Fruit fly (Drosophila melanogaster): ENCODE measurements around the gene CG13454.

Gene CG13454

DNA sequence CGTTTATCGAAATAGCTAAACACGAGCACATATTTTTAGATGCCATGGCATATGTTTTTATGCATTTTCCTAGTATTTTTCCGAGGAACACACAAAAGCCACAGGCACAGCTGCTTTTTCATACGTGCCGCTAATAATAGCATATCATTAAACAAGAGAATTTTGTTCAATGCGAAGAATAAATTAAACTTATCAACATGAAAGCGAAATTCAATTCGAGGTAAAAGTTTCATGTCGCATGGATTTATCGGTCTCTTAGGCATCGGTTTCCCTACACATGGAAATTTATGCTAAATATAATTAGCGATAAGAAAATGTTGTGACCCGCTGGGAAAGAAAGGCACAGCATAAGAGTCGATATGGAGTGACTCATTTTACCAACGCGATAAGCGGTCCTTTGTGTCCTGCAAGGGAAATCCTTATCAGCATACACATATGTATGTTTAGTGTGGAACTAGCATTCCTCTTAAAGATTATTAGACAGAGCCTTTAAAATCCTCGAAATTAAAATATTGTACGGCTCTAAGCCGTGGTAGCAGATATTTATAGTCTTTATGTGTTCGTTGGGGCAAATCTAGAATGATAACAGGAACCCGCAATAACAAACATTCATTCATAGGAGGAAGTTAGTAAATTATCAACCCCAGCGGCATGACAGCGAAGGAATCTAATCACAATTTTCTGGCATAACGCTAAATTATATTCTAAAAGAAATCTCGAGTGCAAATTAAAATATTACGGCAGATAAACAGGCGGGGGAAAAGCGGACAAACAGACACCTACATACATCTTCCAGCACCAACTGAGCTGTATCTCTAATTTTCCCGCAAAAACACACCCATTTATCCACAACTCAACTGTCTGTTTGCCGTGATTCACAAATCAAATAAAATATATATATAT lies 14.8 kb upstream of the CG13454 start, which contains the start of gene CG43248:
Gene CG43248, minus strand, starts transcription at position 51 of the 903 bp plus-strand sequence.
- TF ChIP-seq Dll (optimal IDR thresholded peaks at IDR 0.05) = no peak

DNA sequence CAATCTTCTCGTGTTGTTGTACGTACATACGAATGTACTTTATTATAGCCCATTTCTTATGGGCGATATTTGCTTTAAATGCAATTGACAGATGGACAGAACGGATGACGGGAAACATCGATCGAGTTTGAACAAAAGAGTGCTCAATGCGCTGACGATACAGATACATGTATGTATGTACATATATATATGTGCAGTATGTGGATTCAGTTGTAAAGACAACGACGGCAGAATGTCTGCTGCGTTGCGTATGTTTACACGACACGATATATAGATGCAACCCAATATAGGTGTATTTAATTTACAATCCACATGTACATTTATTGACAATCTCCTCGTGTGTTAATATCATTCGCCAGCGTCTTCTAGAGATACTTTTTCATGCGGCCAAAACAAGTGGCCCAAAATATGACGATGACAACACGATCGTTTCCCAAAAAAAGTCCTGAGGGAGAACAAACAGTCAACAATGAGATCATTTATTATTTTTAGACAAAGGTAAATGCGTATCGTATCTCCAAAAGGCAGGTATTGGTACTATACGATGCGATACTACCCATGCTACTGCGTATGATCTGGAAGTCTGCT lies 13.9 kb upstream of the CG13454 start:
- TF ChIP-seq CG8478 (optimal IDR thresholded peaks at IDR 0.05) (no peak), psq (optimal IDR thresholded peaks at IDR 0.05) (no peak), pan (optimal IDR thresholded peaks at IDR 0.05) (no peak), usp (GFP tag; optimal IDR thresholded peaks at IDR 0.05) (no peak), EcR (GFP tag; optimal IDR thresholded peaks at IDR 0.05) (no peak), Dll (optimal IDR thresholded peaks at IDR 0.05) (no peak)

DNA sequence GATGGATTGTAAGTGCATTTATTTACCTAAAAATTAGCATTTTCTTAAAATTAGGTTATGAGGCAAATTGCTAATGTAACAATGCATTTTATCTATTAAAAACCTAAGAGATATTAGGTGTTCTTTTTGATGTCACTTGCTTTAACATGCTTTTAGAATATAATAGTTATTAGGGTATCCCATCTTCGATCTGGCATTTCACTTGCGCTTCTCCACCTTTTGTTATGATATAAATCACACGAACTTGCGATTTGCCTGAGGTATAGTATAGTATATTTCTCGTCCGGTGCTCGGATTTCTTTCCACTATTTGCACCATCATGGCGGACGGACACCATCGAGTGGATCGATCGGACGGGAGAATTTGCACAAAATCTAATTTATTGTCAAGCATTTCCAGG lies 13.2 kb upstream of the CG13454 start:
- no peak for TF ChIP-seq psq (optimal IDR thresholded peaks at IDR 0.05)
- TF ChIP-seq pan (optimal IDR thresholded peaks at IDR 0.05) = no peak

DNA sequence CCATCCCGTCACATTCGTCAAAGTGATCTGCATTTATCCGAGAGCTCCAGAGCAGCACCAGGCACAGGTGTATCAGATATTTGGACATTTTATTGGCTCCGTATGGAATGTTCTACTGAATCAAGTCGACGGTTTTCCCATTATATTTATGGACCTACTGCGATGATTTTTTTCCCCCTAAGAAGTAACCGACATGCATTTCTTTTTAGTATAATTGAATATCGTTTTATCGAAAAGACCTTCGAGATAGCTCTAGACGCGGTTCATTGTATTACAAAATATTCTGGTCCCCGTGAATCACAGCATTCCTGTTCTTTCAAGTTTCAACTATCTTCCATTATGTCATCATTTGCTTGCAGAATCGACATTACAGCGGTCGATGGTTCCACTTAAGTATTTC lies 12.3 kb upstream of the CG13454 start, which contains the start of gene obst-H:
Gene obst-H, minus strand, starts transcription at position 101 of the 400 bp plus-strand sequence.
- TF ChIP-seq pan (optimal IDR thresholded peaks at IDR 0.05) (no peak), usp (GFP tag; optimal IDR thresholded peaks at IDR 0.05) (no peak), EcR (GFP tag; optimal IDR thresholded peaks at IDR 0.05) (no peak), CG8478 (optimal IDR thresholded peaks at IDR 0.05) (no peak), Dll (optimal IDR thresholded peaks at IDR 0.05) (no peak), psq (optimal IDR thresholded peaks at IDR 0.05) (no peak)

DNA sequence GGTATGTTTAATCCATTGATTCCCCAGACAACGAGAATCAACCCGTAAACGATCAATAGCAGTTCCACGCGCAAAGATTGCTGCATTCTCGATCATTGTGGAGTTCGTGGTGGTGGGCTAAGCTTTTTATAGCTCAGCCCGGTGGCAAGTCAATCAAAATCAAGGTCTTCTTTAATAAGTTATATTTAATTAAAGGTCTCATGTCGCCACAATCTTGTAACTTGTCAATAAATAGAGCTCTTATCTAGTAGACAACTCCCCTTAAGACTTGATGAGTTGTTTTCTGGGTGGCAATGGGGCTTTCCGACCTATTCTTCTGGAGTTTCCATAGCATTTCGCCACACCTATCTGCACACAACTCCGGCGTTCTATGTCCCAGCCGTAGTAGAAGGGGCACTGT lies 11.2 kb upstream of the CG13454 start, which contains the start of gene CG42728:
Gene CG42728, minus strand, starts transcription at position 101 of the 400 bp plus-strand sequence.
- no peak for TF ChIP-seq usp (GFP tag; optimal IDR thresholded peaks at IDR 0.05)
- TF ChIP-seq CG8478 (optimal IDR thresholded peaks at IDR 0.05) = no peak
- TF ChIP-seq Dll (optimal IDR thresholded peaks at IDR 0.05) = no peak
- no peak for TF ChIP-seq EcR (GFP tag; optimal IDR thresholded peaks at IDR 0.05)
- TF ChIP-seq pan (optimal IDR thresholded peaks at IDR 0.05) = no peak

DNA sequence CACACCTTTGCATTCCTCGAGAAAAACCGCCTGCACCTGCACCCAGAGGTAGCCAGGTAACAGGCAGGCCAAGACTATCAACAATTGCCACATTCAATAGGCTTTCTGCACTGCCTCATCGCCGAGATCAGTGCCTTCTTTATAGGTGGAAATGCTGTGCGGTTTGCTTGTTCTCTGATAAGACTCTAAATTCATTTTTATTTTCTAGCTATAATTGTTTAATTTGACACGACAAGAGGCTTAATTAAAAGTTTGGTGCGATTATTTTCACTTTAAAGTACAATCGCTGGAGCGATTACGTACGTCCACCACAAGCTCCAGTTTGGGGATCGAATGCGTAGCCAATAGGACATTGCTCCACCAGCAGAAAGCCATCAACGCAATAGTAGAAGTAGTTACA lies 10.6 kb upstream of the CG13454 start, which contains the start of gene CG42729:
Gene CG42729, minus strand, starts transcription at position 101 of the 400 bp plus-strand sequence.
- TF ChIP-seq EcR (GFP tag; optimal IDR thresholded peaks at IDR 0.05) (no peak), usp (GFP tag; optimal IDR thresholded peaks at IDR 0.05) (no peak), CG8478 (optimal IDR thresholded peaks at IDR 0.05) (no peak), psq (optimal IDR thresholded peaks at IDR 0.05) (no peak), pan (optimal IDR thresholded peaks at IDR 0.05) (no peak), Dll (optimal IDR thresholded peaks at IDR 0.05) (no peak)

DNA sequence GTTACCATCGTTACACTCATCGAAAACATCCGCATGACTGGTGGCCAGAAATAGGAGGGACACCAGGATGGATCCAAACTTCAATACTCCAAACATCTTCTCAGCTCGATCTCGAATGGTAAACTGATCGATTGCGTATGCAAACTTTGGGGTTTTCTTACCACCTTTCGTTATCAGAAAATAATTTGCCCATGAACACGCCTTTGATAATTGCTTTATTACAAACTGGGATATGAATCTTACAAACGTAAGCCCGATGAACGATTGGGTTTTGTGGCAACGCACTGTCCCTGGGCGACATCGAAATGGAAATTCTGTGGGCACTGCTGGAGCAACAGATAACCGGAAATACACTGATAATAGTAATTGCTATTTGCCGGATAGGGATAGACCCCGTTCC lies 9.9 kb upstream of the CG13454 start, which contains the start of gene CG33985:
Gene CG33985, minus strand, starts transcription at position 101 of the 400 bp plus-strand sequence.
- TF ChIP-seq psq (optimal IDR thresholded peaks at IDR 0.05) (no peak), EcR (GFP tag; optimal IDR thresholded peaks at IDR 0.05) (no peak), CG8478 (optimal IDR thresholded peaks at IDR 0.05) (no peak), pan (optimal IDR thresholded peaks at IDR 0.05) (no peak), usp (GFP tag; optimal IDR thresholded peaks at IDR 0.05) (no peak), Dll (optimal IDR thresholded peaks at IDR 0.05) (no peak)

DNA sequence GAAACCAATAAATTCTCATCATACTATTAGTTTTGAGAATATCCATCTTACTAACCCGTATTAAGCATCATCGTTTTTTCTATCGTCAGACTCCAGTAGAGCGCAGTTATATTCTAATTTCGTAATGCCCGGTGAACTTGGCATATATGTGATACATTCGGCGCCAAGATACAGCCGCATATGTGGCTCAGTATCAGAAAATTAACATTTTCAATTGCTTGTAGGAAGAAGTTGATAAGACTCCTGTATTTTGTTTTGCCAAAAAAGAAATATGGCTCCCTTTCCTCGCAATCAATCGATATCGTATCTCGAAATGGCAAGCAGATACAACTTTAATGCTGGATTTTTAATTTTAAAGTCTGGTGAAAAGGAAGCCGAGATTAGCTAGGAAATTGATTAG lies 8.3 kb upstream of the CG13454 start, which contains the start of gene CG33986:
Gene CG33986, minus strand, starts transcription at position 101 of the 400 bp plus-strand sequence.
- no peak for TF ChIP-seq usp (GFP tag; optimal IDR thresholded peaks at IDR 0.05)
- TF ChIP-seq pan (optimal IDR thresholded peaks at IDR 0.05) = no peak
- TF ChIP-seq psq (optimal IDR thresholded peaks at IDR 0.05) = no peak
- no peak for TF ChIP-seq EcR (GFP tag; optimal IDR thresholded peaks at IDR 0.05)
- TF ChIP-seq Dll (optimal IDR thresholded peaks at IDR 0.05) = no peak
- TF ChIP-seq CG8478 (optimal IDR thresholded peaks at IDR 0.05) = no peak

DNA sequence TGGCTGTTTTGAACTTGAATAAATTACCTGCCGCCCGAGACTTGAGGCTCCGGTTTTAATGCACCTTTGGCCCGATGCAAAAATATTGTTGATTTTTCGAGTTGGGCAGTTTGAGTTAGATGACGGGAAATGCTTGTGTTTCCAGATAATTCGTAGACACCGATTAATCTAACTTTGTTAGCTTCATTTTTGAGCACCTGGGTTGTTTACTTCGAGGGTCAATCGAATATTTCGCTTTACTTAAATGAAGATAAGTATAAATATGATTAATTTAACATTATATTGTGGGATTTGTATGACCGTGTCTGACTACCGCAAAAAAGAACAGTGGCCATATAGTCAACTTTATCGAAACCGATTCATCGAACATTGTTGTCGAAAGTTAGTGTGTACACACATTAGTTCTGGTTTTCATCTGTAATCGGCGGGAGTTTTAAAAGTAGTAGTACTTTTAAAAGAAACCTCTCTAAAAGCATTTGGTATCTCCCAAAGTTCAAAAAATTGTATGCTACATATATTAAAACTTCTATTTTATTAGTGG lies 7.0 kb upstream of the CG13454 start, which contains the start of gene CG7945:
Gene CG7945, minus strand, starts transcription at position 332 of the 541 bp plus-strand sequence.
- TF ChIP-seq pan (optimal IDR thresholded peaks at IDR 0.05) (no peak), usp (GFP tag; optimal IDR thresholded peaks at IDR 0.05) (no peak), Dll (optimal IDR thresholded peaks at IDR 0.05) (no peak), psq (optimal IDR thresholded peaks at IDR 0.05) (no peak), EcR (GFP tag; optimal IDR thresholded peaks at IDR 0.05) (no peak), CG8478 (optimal IDR thresholded peaks at IDR 0.05) (no peak)

DNA sequence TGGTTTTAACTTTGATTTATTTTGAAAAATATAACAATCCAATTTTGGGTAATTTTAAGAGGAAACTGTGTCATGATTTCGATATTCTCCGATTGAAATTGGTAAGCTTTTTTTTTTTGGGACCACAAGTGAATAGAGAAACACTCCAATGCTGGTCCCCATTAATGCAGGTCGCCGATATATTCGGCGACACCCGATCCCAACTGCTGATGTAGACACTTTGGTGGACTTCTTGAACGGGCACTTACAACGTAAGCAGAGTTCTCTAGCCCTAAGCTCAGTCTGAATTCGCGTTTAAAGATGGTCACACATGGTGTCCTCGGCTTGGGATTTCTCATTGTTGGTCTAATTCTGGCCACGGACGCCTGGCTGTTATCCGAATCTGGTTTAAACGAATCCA lies 3.5 kb upstream of the CG13454 start, which contains the start of gene yellow-k:
Gene yellow-k, plus strand, starts transcription at position 301 of the 400 bp plus-strand sequence.
- TF ChIP-seq pan (optimal IDR thresholded peaks at IDR 0.05) = no peak
- no peak for TF ChIP-seq usp (GFP tag; optimal IDR thresholded peaks at IDR 0.05)
- TF ChIP-seq psq (optimal IDR thresholded peaks at IDR 0.05) = no peak
- no peak for TF ChIP-seq EcR (GFP tag; optimal IDR thresholded peaks at IDR 0.05)
- TF ChIP-seq CG8478 (optimal IDR thresholded peaks at IDR 0.05) = no peak
- TF ChIP-seq Dll (optimal IDR thresholded peaks at IDR 0.05) = no peak

DNA sequence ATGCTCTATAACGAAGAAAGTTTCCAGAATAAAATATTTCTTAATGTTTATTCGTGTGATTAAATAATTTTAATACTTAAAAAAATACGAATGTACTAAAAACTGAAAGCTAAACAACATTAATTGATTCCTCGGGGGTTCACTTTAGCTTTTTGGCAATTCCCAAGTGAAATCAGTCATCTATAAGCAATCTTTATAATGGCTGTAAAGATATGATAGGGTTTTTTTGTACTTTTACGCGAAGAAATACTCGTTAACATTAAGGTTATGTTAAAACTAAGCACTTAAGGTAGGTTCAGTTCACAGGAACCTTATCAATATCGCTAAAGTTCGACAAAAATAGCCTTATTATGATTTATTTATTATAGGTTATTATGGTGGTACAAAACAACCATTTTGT lies 3.1 kb upstream of the CG13454 start:
- TF ChIP-seq usp (GFP tag; optimal IDR thresholded peaks at IDR 0.05) (no peak), pan (optimal IDR thresholded peaks at IDR 0.05) (no peak)

DNA sequence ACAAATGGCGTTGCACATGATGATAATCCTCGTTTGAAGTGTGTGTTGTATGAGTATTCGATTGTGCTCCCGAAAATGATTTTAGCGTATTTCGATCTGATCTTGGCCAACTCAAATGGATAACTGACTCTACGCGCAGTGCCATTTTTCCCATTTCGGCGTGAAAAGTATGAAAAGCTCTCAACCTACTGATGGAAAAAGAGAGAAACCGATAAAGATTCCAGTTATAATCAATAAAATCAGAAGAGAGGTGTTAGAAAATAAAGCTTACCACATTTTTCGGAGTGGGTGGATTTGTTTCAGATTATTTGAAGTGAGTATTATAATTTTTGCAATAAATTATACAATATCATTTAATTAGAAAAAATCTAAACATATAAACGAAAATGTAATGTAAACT lies 2.6 kb upstream of the CG13454 start, which contains the start of gene mex1:
Gene mex1, minus strand, starts transcription at position 101 of the 400 bp plus-strand sequence.
- TF ChIP-seq CG8478 (optimal IDR thresholded peaks at IDR 0.05) = no peak
- TF ChIP-seq usp (GFP tag; optimal IDR thresholded peaks at IDR 0.05) = no peak
- no peak for TF ChIP-seq pan (optimal IDR thresholded peaks at IDR 0.05)
- TF ChIP-seq Dll (optimal IDR thresholded peaks at IDR 0.05) = no peak

Data from whole organism.